Fruit fly (Drosophila melanogaster): ENCODE results near the gene CG10646.

Gene CG10646

DNA sequence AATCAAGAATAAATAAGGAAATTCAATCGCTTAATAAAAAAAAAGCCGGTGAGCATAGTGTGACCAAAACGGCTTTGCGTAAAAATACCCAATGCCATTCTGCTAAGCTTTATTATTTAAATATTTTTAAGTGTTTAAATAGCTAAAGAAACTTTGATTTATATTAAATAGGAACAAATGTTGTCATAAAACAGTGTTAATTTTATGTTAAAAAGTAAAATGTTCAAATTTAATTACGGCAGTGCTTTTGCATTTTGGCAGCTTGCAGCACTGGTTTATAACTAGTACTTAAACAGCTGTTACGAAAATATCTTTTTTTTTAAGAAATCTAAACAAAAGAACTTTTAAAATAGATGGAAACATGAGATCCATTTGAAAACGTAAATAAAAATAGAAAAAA, 2.4 kb downstream of the CG10646 start, which contains the start of the genes CG10638 and CG10681 (continued):
- TF ChIP-seq Asciz (GFP tag; optimal IDR thresholded peaks at IDR 0.05) (peak; percentile 24), gsb (GFP tag; IDR thresholded peaks at IDR 0.05) (no peak), Lhr (GFP tag; optimal IDR thresholded peaks at IDR 0.05) (peak; percentile 45), B-H1 (GFP tag; IDR thresholded peaks at IDR 0.05) (no peak), CG3281 (GFP tag; optimal IDR thresholded peaks at IDR 0.05) (peak; percentile 23), CG4424 (GFP tag; optimal IDR thresholded peaks at IDR 0.05) (peak; percentile 62), CG12236 (GFP tag; optimal IDR thresholded peaks at IDR 0.05) (no peak), sc (optimal IDR thresholded peaks at IDR 0.05) (no peak), sc (GFP tag; optimal IDR thresholded peaks at IDR 0.05) (no peak), Gug (GFP tag; IDR thresholded peaks at IDR 0.05) (no peak), NFAT (GFP tag; IDR thresholded peaks at IDR 0.05) (no peak), GATAe (GFP tag; conservative IDR thresholded peaks at IDR 0.05) (no peak), Trl (optimal IDR thresholded peaks at IDR 0.05) (no peak), Trl (GFP tag; optimal IDR thresholded peaks at IDR 0.05) (peak; percentile 24), dysf (GFP tag; IDR thresholded peaks at IDR 0.05) (no peak), Six4 (GFP tag; optimal IDR thresholded peaks at IDR 0.05) (no peak), cas (GFP tag; IDR thresholded peaks at IDR 0.05) (no peak), row (GFP tag; IDR thresholded peaks at IDR 0.05) (peak; percentile 64), tio (GFP tag; optimal IDR thresholded peaks at IDR 0.05) (no peak), CG31224 (GFP tag; IDR thresholded peaks at IDR 0.05) (no peak), pnt (GFP tag; optimal IDR thresholded peaks at IDR 0.05) (no peak), CG4360 (GFP tag; IDR thresholded peaks at IDR 0.05) (no peak), pho (GFP tag; optimal IDR thresholded peaks at IDR 0.05) (peak; percentile 2), Sry-β (GFP tag; optimal IDR thresholded peaks at IDR 0.05) (no peak), mld (GFP tag; IDR thresholded peaks at IDR 0.05; ENCODE audit: partially characterized antibody) (no peak), CG33557 (GFP tag; optimal IDR thresholded peaks at IDR 0.05) (no peak), Meics (GFP tag; optimal IDR thresholded peaks at IDR 0.05) (no peak), fru (optimal IDR thresholded peaks at IDR 0.05) (no peak), Mes4 (GFP tag; optimal IDR thresholded peaks at IDR 0.05) (no peak), lbe (GFP tag; optimal IDR thresholded peaks at IDR 0.05) (peak; percentile 85), Hsf (GFP tag; optimal IDR thresholded peaks at IDR 0.05) (peak; percentile 46), Sry-δ (GFP tag; optimal IDR thresholded peaks at IDR 0.05) (no peak), stc (GFP tag; IDR thresholded peaks at IDR 0.05) (no peak), Vsx1 (GFP tag; optimal IDR thresholded peaks at IDR 0.05) (peak; percentile 56), Blimp-1 (GFP tag; optimal IDR thresholded peaks at IDR 0.05) (peak; percentile 41), tx (GFP tag; optimal IDR thresholded peaks at IDR 0.05) (peak; percentile 17), CG7839 (tag; optimal IDR thresholded peaks at IDR 0.05) (peak; percentile 15), CG12659 (GFP tag; optimal IDR thresholded peaks at IDR 0.05) (peak; percentile 80), CG5180 (GFP tag; optimal IDR thresholded peaks at IDR 0.05) (no peak), CG11695 (GFP tag; IDR thresholded peaks at IDR 0.05) (no peak; the same call in 2 of the 3 replicates), zen (tag; optimal IDR thresholded peaks at IDR 0.05) (peak; percentile 8), cwo (GFP tag; optimal IDR thresholded peaks at IDR 0.05) (no peak), CG17568 (GFP tag; optimal IDR thresholded peaks at IDR 0.05) (no peak), CG18262 (tag; optimal IDR thresholded peaks at IDR 0.05) (peak; percentile 49), ab (GFP tag; optimal IDR thresholded peaks at IDR 0.05) (no peak), pum (GFP tag; optimal IDR thresholded peaks at IDR 0.05) (no peak), CrebB (tag; optimal IDR thresholded peaks at IDR 0.05) (peak; percentile 1), sens-2 (GFP tag; IDR thresholded peaks at IDR 0.05) (no peak), pros (GFP tag; optimal IDR thresholded peaks at IDR 0.05) (no peak), YL-1 (GFP tag; optimal IDR thresholded peaks at IDR 0.05) (peak; percentile 81), Xbp1 (GFP tag; optimal IDR thresholded peaks at IDR 0.05) (peak; percentile 55), Dad (GFP tag; optimal IDR thresholded peaks at IDR 0.05) (no peak), ssp (GFP tag; IDR thresholded peaks at IDR 0.05) (no peak)
